Worm (Caenorhabditis elegans): ENCODE measurements around the gene ins-6.

The ins-6 gene

ce11 chrII:5956583-5956982, 43.7 kb upstream of the ins-6 start, which contains the start of gene casy-1:
TSS of gene casy-1 (minus strand) at chrII:5956683.
- TF ChIP-seq nhr-25 (tag; optimal IDR thresholded peaks at IDR 0.05) (no peak), zag-1 (tag; optimal IDR thresholded peaks at IDR 0.05) (no peak), unc-62 (GFP tag; optimal IDR thresholded peaks at IDR 0.05) (no peak), fkh-2 (tag; optimal IDR thresholded peaks at IDR 0.05) (no peak), R02D3.7 (tag; optimal IDR thresholded peaks at IDR 0.05) (no peak), nhr-76 (tag; optimal IDR thresholded peaks at IDR 0.05) (no peak), eor-1 (tag; optimal IDR thresholded peaks at IDR 0.05) (no peak), mdl-1 (tag; optimal IDR thresholded peaks at IDR 0.05) (no peak), skn-1 (tag; optimal IDR thresholded peaks at IDR 0.05) (no peak), tbx-2 (tag; optimal IDR thresholded peaks at IDR 0.05) (no peak), snpc-4 (tag; optimal IDR thresholded peaks at IDR 0.05) (no peak)

ce11 chrII:5957803-5958367, 42.4 kb upstream of the ins-6 start:
- TF ChIP-seq aly-2 (tag; optimal IDR thresholded peaks at IDR 0.05) (no peak), fkh-10 (GFP tag; optimal IDR thresholded peaks at IDR 0.05) (peak; percentile 54), hmg-11 (tag; optimal IDR thresholded peaks at IDR 0.05) (peak; percentile 21), egl-27 (tag; optimal IDR thresholded peaks at IDR 0.05) (no peak), ceh-16 (tag; optimal IDR thresholded peaks at IDR 0.05) (no peak), elt-3 (tag; optimal IDR thresholded peaks at IDR 0.05) (no peak)

ce11 chrII:5959575-5960119, 40.6 kb upstream of the ins-6 start:
- TF ChIP-seq unc-62 (GFP tag; optimal IDR thresholded peaks at IDR 0.05), result no peak
- TF ChIP-seq ama-1 (optimal IDR thresholded peaks at IDR 0.05), result no peak
- TF ChIP-seq zag-1 (tag; optimal IDR thresholded peaks at IDR 0.05), result no peak
- TF ChIP-seq mml-1 (tag; optimal IDR thresholded peaks at IDR 0.05), result no peak
- TF ChIP-seq ceh-28 (tag; optimal IDR thresholded peaks at IDR 0.05), result no peak
- TF ChIP-seq hmg-11 (tag; optimal IDR thresholded peaks at IDR 0.05), result no peak
- TF ChIP-seq R02D3.7 (tag; optimal IDR thresholded peaks at IDR 0.05), result no peak
- no peak for TF ChIP-seq skn-1 (tag; optimal IDR thresholded peaks at IDR 0.05)
- TF ChIP-seq elt-3 (tag; optimal IDR thresholded peaks at IDR 0.05), result no peak
- TF ChIP-seq ceh-16 (tag; optimal IDR thresholded peaks at IDR 0.05), result no peak
- no peak for TF ChIP-seq nhr-67 (tag; optimal IDR thresholded peaks at IDR 0.05)
- TF ChIP-seq ceh-82 (tag; optimal IDR thresholded peaks at IDR 0.05), result no peak
- no peak for TF ChIP-seq nhr-43 (tag; optimal IDR thresholded peaks at IDR 0.05; ENCODE audit: poor library complexity, severe bottlenecking)

- TF ChIP-seq fkh-2 (tag; optimal IDR thresholded peaks at IDR 0.05), result no peak
- no peak for TF ChIP-seq ztf-11 (tag; optimal IDR thresholded peaks at IDR 0.05)
- no peak for TF ChIP-seq nfya-1 (tag; optimal IDR thresholded peaks at IDR 0.05; ENCODE audit: insufficient read depth)
- no peak for TF ChIP-seq unc-39 (tag; optimal IDR thresholded peaks at IDR 0.05)
These were observed 38.9 kb upstream of the ins-6 start, which contains the start of gene B0034.7 for ce11 chrII:5961317-5961716. TSS of gene B0034.7 (plus strand) at chrII:5961617.

ce11 chrII:5962343-5962742, 37.9 kb upstream of the ins-6 start:
- TF ChIP-seq fos-1 (tag; optimal IDR thresholded peaks at IDR 0.05), result no peak
- no peak for TF ChIP-seq lin-39 (tag; optimal IDR thresholded peaks at IDR 0.05)
- peak; percentile 45 for TF ChIP-seq nfya-1 (tag; optimal IDR thresholded peaks at IDR 0.05; ENCODE audit: insufficient read depth)
- TF ChIP-seq hmg-11 (tag; optimal IDR thresholded peaks at IDR 0.05), result peak; percentile 20
- peak; percentile 20 for TF ChIP-seq fkh-10 (GFP tag; optimal IDR thresholded peaks at IDR 0.05)
- TF ChIP-seq aly-2 (tag; optimal IDR thresholded peaks at IDR 0.05), result no peak

DNA sequence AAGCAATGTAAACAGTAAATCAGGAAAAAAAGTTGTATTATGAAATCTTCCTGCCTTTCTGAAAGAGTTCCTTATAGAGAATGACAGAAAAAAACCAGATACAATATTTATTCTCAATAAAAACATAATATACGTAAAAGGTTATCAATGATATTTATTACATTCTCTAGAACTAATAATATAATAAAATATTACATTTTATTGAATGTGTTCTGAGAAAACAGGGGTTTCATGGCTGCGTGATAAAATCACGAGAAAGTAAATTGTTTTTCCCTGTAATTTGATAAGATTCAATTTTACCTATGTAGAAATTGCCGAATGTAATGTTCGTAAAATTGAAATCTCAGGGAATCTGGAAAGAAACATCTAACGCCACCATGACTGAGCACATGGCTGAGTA, 35.3 kb upstream of the ins-6 start:
- TF ChIP-seq fkh-2 (tag; optimal IDR thresholded peaks at IDR 0.05), result no peak
- TF ChIP-seq mdl-1 (tag; optimal IDR thresholded peaks at IDR 0.05), result no peak
- TF ChIP-seq snpc-4 (tag; optimal IDR thresholded peaks at IDR 0.05), result no peak
- TF ChIP-seq R02D3.7 (tag; optimal IDR thresholded peaks at IDR 0.05), result no peak
- no peak for TF ChIP-seq ceh-82 (tag; optimal IDR thresholded peaks at IDR 0.05)
- TF ChIP-seq egl-27 (tag; optimal IDR thresholded peaks at IDR 0.05), result no peak
- no peak for TF ChIP-seq ceh-28 (tag; optimal IDR thresholded peaks at IDR 0.05)

DNA sequence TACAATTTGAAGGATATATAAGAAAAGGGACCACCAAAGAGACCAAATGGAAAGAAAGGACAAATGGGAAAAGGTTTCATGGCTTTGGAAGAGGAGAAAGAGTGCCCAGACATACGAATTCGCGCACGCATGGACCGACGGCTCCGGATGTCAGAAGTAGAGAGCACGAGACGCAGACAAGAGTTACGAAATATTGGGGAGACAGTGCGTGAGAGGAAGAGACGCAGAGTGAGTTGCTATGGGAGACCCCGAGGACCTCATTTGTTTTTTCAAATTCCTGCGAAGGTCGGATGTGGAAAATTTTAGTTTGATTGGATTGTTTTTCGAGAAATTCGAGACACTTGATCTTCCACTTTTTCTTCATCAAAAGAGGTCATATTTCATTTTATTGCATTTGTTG, 33.6 kb upstream of the ins-6 start:
- no peak for TF ChIP-seq nhr-43 (tag; optimal IDR thresholded peaks at IDR 0.05; ENCODE audit: poor library complexity, severe bottlenecking)
- peak; percentile 57 for TF ChIP-seq lin-39 (tag; optimal IDR thresholded peaks at IDR 0.05)
- peak; percentile 7 for TF ChIP-seq fkh-10 (GFP tag; optimal IDR thresholded peaks at IDR 0.05)
- TF ChIP-seq aly-2 (tag; optimal IDR thresholded peaks at IDR 0.05), result no peak
- no peak for TF ChIP-seq nhr-67 (tag; optimal IDR thresholded peaks at IDR 0.05)
- no peak for TF ChIP-seq nhr-11 (tag; optimal IDR thresholded peaks at IDR 0.05)
- TF ChIP-seq elt-1 (tag; optimal IDR thresholded peaks at IDR 0.05), result no peak
- peak; percentile 78 for TF ChIP-seq snpc-4 (tag; optimal IDR thresholded peaks at IDR 0.05)
- no peak for TF ChIP-seq mdl-1 (tag; optimal IDR thresholded peaks at IDR 0.05)
- TF ChIP-seq egl-5 (tag; optimal IDR thresholded peaks at IDR 0.05), result peak; percentile 28
- peak; percentile 60 for TF ChIP-seq nfya-1 (tag; optimal IDR thresholded peaks at IDR 0.05; ENCODE audit: insufficient read depth)
- no peak for TF ChIP-seq fos-1 (tag; optimal IDR thresholded peaks at IDR 0.05)
- TF ChIP-seq nhr-77 (tag; optimal IDR thresholded peaks at IDR 0.05), result no peak
- TF ChIP-seq hmg-11 (tag; optimal IDR thresholded peaks at IDR 0.05), result no peak
- TF ChIP-seq ZK546.5 (tag; optimal IDR thresholded peaks at IDR 0.05), result no peak
